Fruit fly (Drosophila melanogaster): ENCODE results near the gene rtet.

Gene rtet

DNA sequence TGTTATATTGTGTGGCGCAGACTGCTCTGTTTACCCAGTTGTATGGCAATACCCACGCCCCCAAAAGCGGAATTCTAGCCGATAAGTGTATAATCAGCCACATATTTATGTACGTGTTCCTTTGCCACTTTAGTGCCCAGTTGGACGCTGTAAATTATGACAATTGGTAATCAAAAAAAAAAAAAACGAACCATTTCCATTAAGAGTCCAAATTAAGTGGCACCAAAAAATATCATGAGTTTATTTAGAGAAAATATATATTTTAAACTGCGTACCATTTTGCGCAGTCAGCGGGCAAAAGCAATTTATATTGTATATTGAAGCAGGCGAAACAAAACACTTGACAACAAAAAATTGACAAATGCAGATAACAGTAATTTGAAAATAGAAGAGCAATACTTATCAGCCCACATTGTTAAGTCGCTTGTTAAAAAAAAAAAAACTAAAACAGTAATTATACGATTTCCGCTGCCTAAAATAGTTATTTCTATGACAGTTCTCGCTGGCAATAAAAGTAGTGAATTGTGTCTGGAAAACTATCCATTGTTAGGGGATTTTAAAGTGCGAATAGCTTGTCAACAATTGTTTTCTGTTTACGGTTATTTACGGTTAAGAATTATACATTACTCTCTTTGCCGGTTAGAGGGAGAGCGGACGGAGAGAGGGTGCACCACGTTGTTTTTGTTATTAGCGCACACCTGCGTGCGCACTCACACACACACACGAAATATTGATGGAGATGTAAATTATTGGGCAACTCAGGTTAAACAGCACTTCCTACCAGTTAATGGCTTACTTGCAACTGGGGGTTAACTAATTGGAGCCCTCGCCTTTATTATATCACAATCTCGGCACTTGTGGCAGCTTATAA, 48.5 kb upstream of the rtet start:
- no peak for TF ChIP-seq gsb-n (tag; optimal IDR thresholded peaks at IDR 0.05)
- TF ChIP-seq BtbVII (GFP tag; optimal IDR thresholded peaks at IDR 0.05) = peak; percentile 23
- TF ChIP-seq Max (GFP tag; optimal IDR thresholded peaks at IDR 0.05) = peak; percentile 31
- no peak for TF ChIP-seq CG18599 (GFP tag; optimal IDR thresholded peaks at IDR 0.05)
- TF ChIP-seq Pdp1 (GFP tag; optimal IDR thresholded peaks at IDR 0.05) = peak in 1 of 2 experiments; percentile 56
- peak; percentile 6 for TF ChIP-seq sug (tag; optimal IDR thresholded peaks at IDR 0.05)
- TF ChIP-seq Hey (tag; optimal IDR thresholded peaks at IDR 0.05) = peak; percentile 24
- TF ChIP-seq Trl (optimal IDR thresholded peaks at IDR 0.05) = peak; percentile 72 to 80
- no peak for TF ChIP-seq Trl (GFP tag; optimal IDR thresholded peaks at IDR 0.05)
- peak; percentile 1 for TF ChIP-seq CG1233 (GFP tag; optimal IDR thresholded peaks at IDR 0.05)
- TF ChIP-seq CG2116 (GFP tag; optimal IDR thresholded peaks at IDR 0.05) = peak; percentile 4
- TF ChIP-seq exex (tag; optimal IDR thresholded peaks at IDR 0.05) = peak; percentile 73
- TF ChIP-seq sens (GFP tag) = peak; percentile 61
- peak; percentile 88; the same call in 2 of the 3 replicates for TF ChIP-seq CG2199 (GFP tag; IDR thresholded peaks at IDR 0.05)
- no peak for TF ChIP-seq CG10274 (GFP tag; optimal IDR thresholded peaks at IDR 0.05)
- peak; percentile 74 for TF ChIP-seq CG4360 (GFP tag; IDR thresholded peaks at IDR 0.05)
- peak; percentile 42 for TF ChIP-seq D19A (tag; optimal IDR thresholded peaks at IDR 0.05)
- peak; percentile 41 for TF ChIP-seq lbe (GFP tag; optimal IDR thresholded peaks at IDR 0.05)
- peak in 1 of 2 experiments; percentile 69 for TF ChIP-seq eve (GFP tag; optimal IDR thresholded peaks at IDR 0.05)
- TF ChIP-seq Ravus (GFP tag; IDR thresholded peaks at IDR 0.05) = no peak
- TF ChIP-seq Elba2 (GFP tag; optimal IDR thresholded peaks at IDR 0.05) = peak; percentile 62
- no peak for TF ChIP-seq grn (GFP tag; optimal IDR thresholded peaks at IDR 0.05)

DNA sequence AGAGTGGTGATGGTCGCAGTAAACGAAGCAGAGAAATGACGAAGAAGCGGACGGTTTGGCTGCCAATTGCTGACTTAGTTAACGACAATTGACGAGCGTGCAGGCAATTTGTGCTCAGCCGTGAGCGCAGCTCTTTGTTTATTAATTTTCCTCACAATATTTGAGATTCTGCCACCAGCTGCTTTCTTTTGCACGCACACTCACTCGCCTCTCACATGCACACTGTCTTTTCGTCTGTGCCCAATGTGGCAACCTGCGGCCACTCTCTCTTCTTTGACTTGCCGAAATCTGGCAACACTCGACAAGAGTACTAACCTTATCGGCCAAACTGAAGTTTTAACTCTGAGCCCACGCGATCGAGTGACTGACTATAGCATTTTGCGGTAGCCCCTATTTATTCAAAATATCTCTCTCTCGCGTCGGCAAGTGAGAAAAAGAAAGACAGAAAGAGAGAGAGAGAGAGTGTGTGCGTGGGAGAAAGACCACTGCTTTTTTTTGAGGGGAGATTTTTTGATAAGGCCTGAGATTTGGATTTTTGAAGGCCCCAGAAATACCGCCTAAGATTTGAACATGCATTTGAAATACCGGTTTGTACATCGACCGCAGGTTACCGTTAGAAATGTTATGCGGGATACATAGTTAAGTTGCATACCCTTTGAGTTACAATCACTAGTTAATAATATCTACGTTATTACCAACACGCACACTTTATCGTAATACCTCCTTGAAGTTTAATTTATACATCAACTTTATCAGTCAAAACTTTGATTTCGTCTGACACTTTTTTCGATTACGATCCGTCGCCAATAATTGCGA, 47.6 kb upstream of the rtet start, which contains the start of gene Mvl:
Mvl (minus strand) TSS at position 371 of the 816 bp plus-strand sequence.
- TF ChIP-seq CG9797 (GFP tag; optimal IDR thresholded peaks at IDR 0.05) = peak; percentile 17
- peak; percentile 82 for TF ChIP-seq ftz-f1 (GFP tag; optimal IDR thresholded peaks at IDR 0.05)
- TF ChIP-seq CG31365 (tag; optimal IDR thresholded peaks at IDR 0.05) = peak; percentile 2
- peak; percentile 89 for TF ChIP-seq CG6175 (GFP tag; IDR thresholded peaks at IDR 0.05)
- TF ChIP-seq yki (optimal IDR thresholded peaks at IDR 0.05) = peak; percentile 53
- peak; percentile 19 for TF ChIP-seq CG6254 (GFP tag; optimal IDR thresholded peaks at IDR 0.05)
- peak; percentile 30 for TF ChIP-seq cwo (GFP tag; optimal IDR thresholded peaks at IDR 0.05)
- peak; percentile 2 for TF ChIP-seq phol (tag; optimal IDR thresholded peaks at IDR 0.05)
- TF ChIP-seq Ptx1 (GFP tag; IDR thresholded peaks at IDR 0.05) = no peak
- peak; percentile 79 for TF ChIP-seq Dp (GFP tag; optimal IDR thresholded peaks at IDR 0.05)
- TF ChIP-seq CG4617 (GFP tag; optimal IDR thresholded peaks at IDR 0.05; ENCODE audit: borderline replicate concordance) = peak; percentile 62
- TF ChIP-seq CG3995 (GFP tag; optimal IDR thresholded peaks at IDR 0.05) = no peak
- peak; percentile 46 for TF ChIP-seq dm (GFP tag; optimal IDR thresholded peaks at IDR 0.05)
- TF ChIP-seq Nf-YB (GFP tag; optimal IDR thresholded peaks at IDR 0.05) = no peak
- peak; percentile 19 for TF ChIP-seq tx (GFP tag; optimal IDR thresholded peaks at IDR 0.05)
- TF ChIP-seq CG8924 (tag; optimal IDR thresholded peaks at IDR 0.05) = peak; percentile 22
- peak; percentile 27; the same call in 1 of the 2 replicates for TF ChIP-seq Scr (GFP tag; IDR thresholded peaks at IDR 0.05; ENCODE audit: partially characterized antibody)
- TF ChIP-seq pzg (GFP tag; optimal IDR thresholded peaks at IDR 0.05) = peak; percentile 72
- TF ChIP-seq Myb (GFP tag; optimal IDR thresholded peaks at IDR 0.05) = peak; percentile 88
- peak; percentile 5 for TF ChIP-seq CG10979 (tag; optimal IDR thresholded peaks at IDR 0.05)
- TF ChIP-seq Deaf1 (tag; optimal IDR thresholded peaks at IDR 0.05) = peak; percentile 38
- TF ChIP-seq Ravus (GFP tag; IDR thresholded peaks at IDR 0.05) = no peak; the same call in 1 of the 2 replicates
- TF ChIP-seq mirr (GFP tag; optimal IDR thresholded peaks at IDR 0.05) = peak; percentile 30
- TF ChIP-seq sens (GFP tag) = peak; percentile 90
- peak; percentile 8 for TF ChIP-seq ERR (GFP tag; optimal IDR thresholded peaks at IDR 0.05)
- TF ChIP-seq CG5953 (GFP tag; IDR thresholded peaks at IDR 0.05) = no peak
- TF ChIP-seq D19A (tag; optimal IDR thresholded peaks at IDR 0.05) = no peak
- no peak for TF ChIP-seq shn (GFP tag; optimal IDR thresholded peaks at IDR 0.05)
